Fruit fly (Drosophila melanogaster) whole organism, larva: ENCODE measurements around the gene Son.

Experiments
- noc ChIP-seq: fragments of 200-800 bp; sonication (Bioruptor generic); optimal IDR thresholded peaks from 3 replicates; lab custom pipeline; 2019; ENCODE audit warnings: missing biosample characterization, mild to moderate bottlenecking, missing genetic modification characterization, moderate library complexity

Son gene

dm6 chr3R:9606913-9607804 is 29.3 kb downstream of the Son start:
- no peak for TF ChIP-seq noc (tag; lab: Kevin White, UChicago)

- no peak for TF ChIP-seq noc (tag; lab: Kevin White, UChicago)
These were observed 30.4 kb downstream of the Son start for dm6 chr3R:9608206-9608605.

dm6 chr3R:9612217-9612616 is 34.4 kb downstream of the Son start:
- TF ChIP-seq noc (tag; lab: Kevin White, UChicago): peak; percentile 33

- peak; percentile 39 for TF ChIP-seq noc (tag; lab: Kevin White, UChicago)
These were observed 35.3 kb downstream of the Son start for dm6 chr3R:9613124-9613523.

dm6 chr3R:9618331-9618730 is 40.5 kb downstream of the Son start:
- TF ChIP-seq noc (tag; lab: Kevin White, UChicago): peak; percentile 60

- TF ChIP-seq noc (tag; lab: Kevin White, UChicago): peak; percentile 84
These were observed 42.4 kb downstream of the Son start for dm6 chr3R:9620278-9620677.

dm6 chr3R:9625443-9625842 is 47.6 kb downstream of the Son start:
- TF ChIP-seq noc (tag; lab: Kevin White, UChicago): no peak

dm6 chr3R:9626266-9626665 is 48.4 kb downstream of the Son start:
- no peak for TF ChIP-seq noc (tag; lab: Kevin White, UChicago)

- peak; percentile 93 for TF ChIP-seq noc (tag; lab: Kevin White, UChicago)
These were observed 49.1 kb downstream of the Son start, which contains the start of the genes CG9427 and CG8319 for dm6 chr3R:9626880-9627401. CG9427 (minus strand) TSS chr3R:9626930. CG8319 (plus strand) TSS chr3R:9627321.

- no peak for TF ChIP-seq noc (tag; lab: Kevin White, UChicago)
These were observed 50.2 kb downstream of the Son start for dm6 chr3R:9628036-9628435.

dm6 chr3R:9628607-9629006 is 50.8 kb downstream of the Son start:
- TF ChIP-seq noc (tag; lab: Kevin White, UChicago): no peak

- no peak for TF ChIP-seq noc (tag; lab: Kevin White, UChicago)
These were observed 52.3 kb downstream of the Son start for dm6 chr3R:9630053-9630632.

dm6 chr3R:9630633-9631095 is 52.8 kb downstream of the Son start, which contains the start of gene Calr:
Calr (minus strand) TSS chr3R:9630851.
- peak; percentile 50 for TF ChIP-seq noc (tag; lab: Kevin White, UChicago)
